Worm (Caenorhabditis elegans) whole organism, L2 larva: Measurements from ENCODE around the gene C05G5.3.

ENCODE experiments used
- C34F6.9 ChIP-seq: fragments of 150-350 bp; optimal IDR thresholded peaks from 2 replicates; lab custom pipeline; 2014; ENCODE audit warnings: missing biosample characterization, missing genetic modification characterization
- R02D3.7 ChIP-seq: fragments of 150-350 bp; optimal IDR thresholded peaks from 2 replicates; lab custom pipeline; 2014; ENCODE audit warnings: missing biosample characterization, missing genetic modification characterization
- Y55F3AM.14 ChIP-seq: fragments of 200-800 bp; sonication (Bioruptor generic); optimal IDR thresholded peaks from 2 replicates; lab custom pipeline; 2018; ENCODE audit warnings: mild to moderate bottlenecking, missing genetic modification characterization, missing compliant biosample characterization
- ZK546.5 ChIP-seq: sonication (generic microtip); optimal IDR thresholded peaks from 2 replicates; lab custom pipeline; 2017; ENCODE audit warnings: missing biosample characterization, missing genetic modification characterization
- aly-2 ChIP-seq: fragments of 150-350 bp; optimal IDR thresholded peaks from 2 replicates; lab custom pipeline; 2014; ENCODE audit warnings: missing biosample characterization, missing genetic modification characterization
- ama-1 ChIP-seq: fragments of 150-350 bp; optimal IDR thresholded peaks from 2 replicates; lab custom pipeline; 2018; ENCODE audit warnings: inconsistent platforms
- blmp-1 ChIP-seq: sonication (generic microtip); optimal IDR thresholded peaks from 2 replicates; lab custom pipeline; 2017; ENCODE audit warnings: missing genetic modification characterization, mild to moderate bottlenecking, missing compliant biosample characterization, antibody characterized with exemption, moderate library complexity; ENCODE audit not compliant: insufficient read depth
- ceh-82 ChIP-seq: fragments of 150-350 bp; optimal IDR thresholded peaks from 2 replicates; lab custom pipeline; 2014; ENCODE audit warnings: missing biosample characterization, missing genetic modification characterization
- dmd-4 ChIP-seq: sonication (generic microtip); optimal IDR thresholded peaks from 2 replicates; lab custom pipeline; 2017; ENCODE audit warnings: missing biosample characterization, missing genetic modification characterization
- egl-27 ChIP-seq: sonication (generic microtip); optimal IDR thresholded peaks from 3 replicates; lab custom pipeline; 2017; ENCODE audit warnings: missing biosample characterization, missing genetic modification reagents, missing genetic modification characterization
- elt-1 ChIP-seq: fragments of 150-350 bp; optimal IDR thresholded peaks from 2 replicates; lab custom pipeline; 2014; ENCODE audit warnings: missing biosample characterization, missing genetic modification characterization
- elt-3 ChIP-seq: sonication (generic microtip); optimal IDR thresholded peaks from 2 replicates; lab custom pipeline; 2017; ENCODE audit warnings: missing biosample characterization, missing genetic modification characterization
- fos-1 ChIP-seq: fragments of 150-350 bp; optimal IDR thresholded peaks from 2 replicates; lab custom pipeline; 2014; ENCODE audit warnings: missing biosample characterization, missing genetic modification characterization
- gmeb-1 ChIP-seq: fragments of 150-350 bp; optimal IDR thresholded peaks from 2 replicates; lab custom pipeline; 2014; ENCODE audit warnings: missing biosample characterization, missing genetic modification characterization
- lin-11 ChIP-seq: fragments of 150-350 bp; sonication (generic microtip); optimal IDR thresholded peaks from 2 replicates; lab custom pipeline; 2014; ENCODE audit warnings: missing biosample characterization, missing genetic modification characterization, inconsistent platforms, mixed read lengths
- lin-13 ChIP-seq: fragments of 150-350 bp; optimal IDR thresholded peaks from 2 replicates; lab custom pipeline; 2014; ENCODE audit warnings: missing biosample characterization, missing genetic modification reagents, missing genetic modification characterization
- lin-39 ChIP-seq: fragments of 150-350 bp; optimal IDR thresholded peaks from 2 replicates; lab custom pipeline; 2014; ENCODE audit warnings: missing biosample characterization, missing genetic modification reagents, missing genetic modification characterization
- lsy-2 ChIP-seq, 2 experiments: fragments of 150-350 bp in 1 of 2; sonication (generic microtip) in 1 of 2; optimal IDR thresholded peaks; 2 replicates each; lab custom pipeline; 2014 to 2017; ENCODE audit warnings: missing biosample characterization in 2 of 2, missing genetic modification characterization in 2 of 2
- mab-5 ChIP-seq: fragments of 150-350 bp; optimal IDR thresholded peaks from 2 replicates; lab custom pipeline; 2014; ENCODE audit warnings: missing biosample characterization, missing genetic modification characterization
- mbf-1 ChIP-seq: sonication (generic microtip); optimal IDR thresholded peaks from 2 replicates; lab custom pipeline; 2017; ENCODE audit warnings: missing biosample characterization, missing genetic modification characterization
- mdl-1 ChIP-seq, 2 experiments: fragments of 150-350 bp in 1 of 2; sonication (generic microtip) in 1 of 2; optimal IDR thresholded peaks; 2 replicates each; lab custom pipeline; 2017; ENCODE audit warnings: missing biosample characterization in 2 of 2, missing genetic modification characterization in 2 of 2
- nhr-10 ChIP-seq: sonication (generic microtip); optimal IDR thresholded peaks from 2 replicates; lab custom pipeline; 2017; ENCODE audit warnings: missing biosample characterization, missing genetic modification characterization
- nhr-11 ChIP-seq: fragments of 150-350 bp; optimal IDR thresholded peaks from 2 replicates; lab custom pipeline; 2014; ENCODE audit warnings: missing biosample characterization, missing genetic modification characterization
- nhr-12 ChIP-seq: fragments of 150-350 bp; optimal IDR thresholded peaks from 2 replicates; lab custom pipeline; 2014; ENCODE audit warnings: missing biosample characterization, missing genetic modification characterization
- nhr-129 ChIP-seq: fragments of 150-350 bp; optimal IDR thresholded peaks from 2 replicates; lab custom pipeline; 2014; ENCODE audit warnings: missing biosample characterization, missing genetic modification characterization
- nhr-21 ChIP-seq: fragments of 150-350 bp; optimal IDR thresholded peaks from 2 replicates; lab custom pipeline; 2014; ENCODE audit warnings: missing biosample characterization, missing genetic modification characterization
- nhr-23 ChIP-seq: fragments of 150-350 bp; optimal IDR thresholded peaks from 2 replicates; lab custom pipeline; 2014; ENCODE audit warnings: missing biosample characterization, missing genetic modification reagents, missing genetic modification characterization
- nhr-237 ChIP-seq: fragments of 150-350 bp; optimal IDR thresholded peaks from 2 replicates; lab custom pipeline; 2014; ENCODE audit warnings: missing biosample characterization, missing genetic modification characterization
- nhr-25 ChIP-seq: fragments of 150-350 bp; sonication (generic microtip); optimal IDR thresholded peaks from 3 replicates; lab custom pipeline; 2014; ENCODE audit warnings: missing biosample characterization, missing genetic modification characterization
- nhr-6 ChIP-seq: fragments of 150-350 bp; optimal IDR thresholded peaks from 2 replicates; lab custom pipeline; 2014; ENCODE audit warnings: missing biosample characterization, missing genetic modification characterization
- nhr-77 ChIP-seq: fragments of 150-350 bp; optimal IDR thresholded peaks from 2 replicates; lab custom pipeline; 2014; ENCODE audit warnings: missing biosample characterization, missing genetic modification characterization
- peb-1 ChIP-seq: fragments of 150-350 bp; optimal IDR thresholded peaks from 2 replicates; lab custom pipeline; 2014; ENCODE audit warnings: missing biosample characterization, missing genetic modification characterization
- sem-4 ChIP-seq: fragments of 150-350 bp; optimal IDR thresholded peaks from 2 replicates; lab custom pipeline; 2014; ENCODE audit warnings: missing biosample characterization, missing genetic modification reagents, missing genetic modification characterization
- skn-1 ChIP-seq: sonication (generic microtip); optimal IDR thresholded peaks from 2 replicates; lab custom pipeline; 2017; ENCODE audit warnings: missing biosample characterization, missing genetic modification characterization
- sma-3 ChIP-seq: sonication (generic microtip); optimal IDR thresholded peaks from 2 replicates; lab custom pipeline; 2016; ENCODE audit warnings: missing genetic modification reagents, missing genetic modification characterization, missing compliant biosample characterization
- sma-9 ChIP-seq, 2 experiments: fragments of 150-350 bp in 1 of 2; sonication (generic microtip) in 1 of 2; optimal IDR thresholded peaks; 2 replicates each; lab custom pipeline; 2014 to 2016; ENCODE audit warnings: missing genetic modification characterization in 2 of 2, mild to moderate bottlenecking in 1 of 2, missing biosample characterization in 1 of 2, missing compliant biosample characterization in 1 of 2, missing genetic modification reagents in 1 of 2, moderate library complexity in 1 of 2
- snpc-4 ChIP-seq: fragments of 150-350 bp; optimal IDR thresholded peaks from 2 replicates; lab custom pipeline; 2014; ENCODE audit warnings: missing biosample characterization, missing genetic modification characterization
- unc-39 ChIP-seq: fragments of 150-350 bp; optimal IDR thresholded peaks from 2 replicates; lab custom pipeline; 2014; ENCODE audit warnings: missing biosample characterization, missing genetic modification characterization
- unc-55 ChIP-seq: fragments of 150-350 bp; sonication (generic microtip); optimal IDR thresholded peaks from 3 replicates; lab custom pipeline; 2014; ENCODE audit warnings: missing biosample characterization, missing genetic modification reagents, missing genetic modification characterization
- unc-62 ChIP-seq: fragments of 150-350 bp; optimal IDR thresholded peaks from 2 replicates; lab custom pipeline; 2014; ENCODE audit warnings: missing biosample characterization, missing genetic modification reagents, missing genetic modification characterization
- zag-1 ChIP-seq: fragments of 150-350 bp; optimal IDR thresholded peaks from 2 replicates; lab custom pipeline; 2014; ENCODE audit warnings: missing biosample characterization, missing genetic modification characterization
- ztf-11 ChIP-seq: sonication (generic microtip); optimal IDR thresholded peaks from 2 replicates; lab custom pipeline; 2017; ENCODE audit warnings: missing biosample characterization, missing genetic modification characterization
- ztf-4 ChIP-seq: fragments of 150-350 bp; optimal IDR thresholded peaks from 2 replicates; lab custom pipeline; 2014; ENCODE audit warnings: missing biosample characterization, missing genetic modification characterization

Gene C05G5.3

ce11 chrX:14745218-14745617 lies 6.6 kb downstream of the C05G5.3 start:
- TF ChIP-seq nhr-77 (tag; lab: Kevin White, UChicago) (no peak), zag-1 (tag; lab: Kevin White, UChicago) (no peak), nhr-10 (no peak), sma-9 (GFP tag; optimal IDR thresholded peaks at IDR 0.05; lab: Kevin White, UChicago) (no peak), sma-9 (tag; optimal IDR thresholded peaks at IDR 0.05; lab: Kevin White, UChicago) (no peak), nhr-23 (no peak), unc-39 (no peak), ZK546.5 (tag; lab: Kevin White, UChicago) (no peak), blmp-1 (no peak), egl-27 (tag; lab: Kevin White, UChicago) (no peak), gmeb-1 (tag; lab: Kevin White, UChicago) (no peak), elt-3 (tag; lab: Kevin White, UChicago) (no peak), lin-39 (tag; lab: Kevin White, UChicago) (no peak), snpc-4 (tag; lab: Kevin White, UChicago) (no peak), nhr-21 (tag; lab: Kevin White, UChicago) (no peak), unc-55 (GFP tag; lab: Kevin White, UChicago) (no peak), ztf-4 (no peak)

- TF ChIP-seq nhr-23 (no peak), snpc-4 (tag; lab: Kevin White, UChicago) (peak; percentile 61), nhr-11 (tag; lab: Kevin White, UChicago) (no peak), peb-1 (no peak), mab-5 (tag; lab: Kevin White, UChicago) (no peak), sma-3 (no peak), nhr-10 (no peak), egl-27 (tag; lab: Kevin White, UChicago) (no peak), lin-11 (tag; lab: Kevin White, UChicago) (no peak), sma-9 (GFP tag; optimal IDR thresholded peaks at IDR 0.05; lab: Kevin White, UChicago) (no peak), sma-9 (tag; optimal IDR thresholded peaks at IDR 0.05; lab: Kevin White, UChicago) (no peak), nhr-77 (tag; lab: Kevin White, UChicago) (no peak), nhr-25 (tag; lab: Kevin White, UChicago) (no peak), nhr-12 (tag; lab: Kevin White, UChicago) (no peak), fos-1 (tag; lab: Kevin White, UChicago) (peak; percentile 51), Y55F3AM.14 (GFP tag; lab: Kevin White, UChicago) (no peak), skn-1 (tag; lab: Kevin White, UChicago) (no peak), lsy-2 (tag; optimal IDR thresholded peaks at IDR 0.05; lab: Kevin White, UChicago) (no peak), blmp-1 (no peak), mbf-1 (tag; lab: Kevin White, UChicago) (no peak), unc-62 (GFP tag; lab: Kevin White, UChicago) (no peak), ztf-4 (no peak), unc-55 (GFP tag; lab: Kevin White, UChicago) (no peak), ceh-82 (tag; lab: Kevin White, UChicago) (no peak), R02D3.7 (tag; lab: Kevin White, UChicago) (no peak), zag-1 (tag; lab: Kevin White, UChicago) (peak; percentile 57), C34F6.9 (no peak), ama-1 (lab: Kevin White, UChicago) (no peak), lin-13 (GFP tag; lab: Kevin White, UChicago) (no peak), gmeb-1 (tag; lab: Kevin White, UChicago) (peak; percentile 10), sem-4 (no peak), nhr-6 (tag; lab: Kevin White, UChicago) (no peak), nhr-237 (tag; lab: Kevin White, UChicago) (no peak), nhr-21 (tag; lab: Kevin White, UChicago) (peak; percentile 11), aly-2 (tag; lab: Kevin White, UChicago) (no peak), ztf-11 (tag; lab: Kevin White, UChicago) (no peak), lin-39 (tag; lab: Kevin White, UChicago) (no peak), nhr-129 (tag; lab: Kevin White, UChicago) (no peak), mdl-1 (tag; optimal IDR thresholded peaks at IDR 0.05; lab: Kevin White, UChicago) (no peak), elt-3 (tag; lab: Kevin White, UChicago) (no peak), dmd-4 (tag; lab: Kevin White, UChicago) (no peak), ZK546.5 (tag; lab: Kevin White, UChicago) (no peak), elt-1 (tag; lab: Kevin White, UChicago) (no peak)
Measured at ce11 chrX:14744496-14744895, 7.3 kb downstream of the C05G5.3 start.
